Worm (Caenorhabditis elegans) whole organism, late embryonic: ENCODE data around the gene str-264.

Source experiments
- C08G9.2 ChIP-seq: sonication (generic microtip); optimal IDR thresholded peaks from 2 replicates; lab custom pipeline; 2016; ENCODE audit warnings: mild to moderate bottlenecking, missing genetic modification characterization, moderate library complexity, missing compliant biosample characterization
- K02D7.2 ChIP-seq: sonication (generic microtip); optimal IDR thresholded peaks from 2 replicates; lab custom pipeline; 2017; ENCODE audit warnings: mild to moderate bottlenecking, missing genetic modification characterization, missing compliant biosample characterization
- Y22D7AL.16 ChIP-seq: sonication (generic microtip); optimal IDR thresholded peaks from 2 replicates; lab custom pipeline; 2016; ENCODE audit warnings: missing genetic modification characterization, missing compliant biosample characterization
- ahr-1 ChIP-seq: sonication (generic microtip); optimal IDR thresholded peaks from 2 replicates; lab custom pipeline; 2016; ENCODE audit warnings: missing genetic modification characterization, missing compliant biosample characterization
- ama-1 ChIP-seq: fragments of 150-350 bp; optimal IDR thresholded peaks from 2 replicates; lab custom pipeline; 2014
- ceh-18 ChIP-seq: sonication (generic microtip); optimal IDR thresholded peaks from 2 replicates; lab custom pipeline; 2016; ENCODE audit warnings: missing genetic modification characterization, missing compliant biosample characterization
- ceh-19 ChIP-seq: fragments of 200-800 bp; sonication (Bioruptor generic); optimal IDR thresholded peaks from 2 replicates; lab custom pipeline; 2018; ENCODE audit warnings: mild to moderate bottlenecking, missing genetic modification characterization, missing compliant biosample characterization
- ceh-2 ChIP-seq: sonication (generic microtip); optimal IDR thresholded peaks from 2 replicates; lab custom pipeline; 2016; ENCODE audit warnings: missing genotype, missing genetic modification characterization, missing compliant biosample characterization
- ceh-24 ChIP-seq: sonication (generic microtip); optimal IDR thresholded peaks from 2 replicates; lab custom pipeline; 2016; ENCODE audit warnings: mild to moderate bottlenecking, missing genetic modification characterization, missing compliant biosample characterization
- ceh-30 ChIP-seq: fragments of 150-350 bp; optimal IDR thresholded peaks from 2 replicates; lab custom pipeline; 2014; ENCODE audit warnings: missing biosample characterization, missing genetic modification characterization
- ceh-31 ChIP-seq: sonication (generic microtip); optimal IDR thresholded peaks from 2 replicates; lab custom pipeline; 2016; ENCODE audit warnings: missing genetic modification characterization, missing compliant biosample characterization
- ceh-34 ChIP-seq: sonication (generic microtip); optimal IDR thresholded peaks from 2 replicates; lab custom pipeline; 2016; ENCODE audit warnings: mild to moderate bottlenecking, missing genetic modification characterization, missing compliant biosample characterization
- ceh-45 ChIP-seq: fragments of 200-800 bp; sonication (Bioruptor generic); IDR thresholded peaks from 2 replicates; pipeline ENCODE4 v1.3.6; 2022; ENCODE audit warnings: missing genetic modification reagents, missing genetic modification characterization, missing compliant biosample characterization
- ceh-48 ChIP-seq: sonication (generic microtip); optimal IDR thresholded peaks from 2 replicates; lab custom pipeline; 2016; ENCODE audit warnings: missing genetic modification characterization, inconsistent platforms, missing compliant biosample characterization
- ceh-6 ChIP-seq: fragments of 200-800 bp; sonication (Bioruptor generic); optimal IDR thresholded peaks from 2 replicates; lab custom pipeline; 2018; ENCODE audit warnings: mild to moderate bottlenecking, missing genetic modification characterization, missing compliant biosample characterization
- ceh-9 ChIP-seq: sonication (generic microtip); optimal IDR thresholded peaks from 2 replicates; lab custom pipeline; 2016; ENCODE audit warnings: mild to moderate bottlenecking, missing genetic modification characterization, inconsistent platforms, missing compliant biosample characterization
- che-1 ChIP-seq: sonication (generic microtip); optimal IDR thresholded peaks from 2 replicates; lab custom pipeline; 2016; ENCODE audit warnings: mild to moderate bottlenecking, missing genetic modification characterization, missing compliant biosample characterization
- dmd-4 ChIP-seq: sonication (generic microtip); optimal IDR thresholded peaks from 2 replicates; lab custom pipeline; 2016; ENCODE audit warnings: borderline replicate concordance, missing genetic modification characterization, missing compliant biosample characterization
- dve-1 ChIP-seq: sonication (generic microtip); optimal IDR thresholded peaks from 2 replicates; lab custom pipeline; 2017; ENCODE audit warnings: antibody characterized with exemption, mild to moderate bottlenecking, missing genetic modification characterization, missing compliant biosample characterization
- elt-2 ChIP-seq: sonication (generic microtip); optimal IDR thresholded peaks from 2 replicates; lab custom pipeline; 2016; ENCODE audit warnings: missing genetic modification reagents, missing genetic modification characterization, missing compliant biosample characterization
- ets-4 ChIP-seq: sonication (generic microtip); optimal IDR thresholded peaks from 2 replicates; lab custom pipeline; 2016; ENCODE audit warnings: missing genetic modification characterization, missing compliant biosample characterization
- eyg-1 ChIP-seq: sonication (generic microtip); optimal IDR thresholded peaks from 2 replicates; lab custom pipeline; 2016; ENCODE audit warnings: missing genotype, missing genetic modification characterization, missing compliant biosample characterization
- fkh-10 ChIP-seq: fragments of 150-350 bp; optimal IDR thresholded peaks from 2 replicates; lab custom pipeline; 2014; ENCODE audit warnings: missing biosample characterization, missing genetic modification reagents, missing genetic modification characterization
- gmeb-2 ChIP-seq: sonication (generic microtip); optimal IDR thresholded peaks from 2 replicates; lab custom pipeline; 2016; ENCODE audit warnings: missing genetic modification characterization, inconsistent platforms, missing compliant biosample characterization
- hlh-15 ChIP-seq: sonication (generic microtip); optimal IDR thresholded peaks from 2 replicates; lab custom pipeline; 2016; ENCODE audit warnings: missing genetic modification characterization, missing compliant biosample characterization
- hlh-30 ChIP-seq: sonication (generic microtip); optimal IDR thresholded peaks from 2 replicates; lab custom pipeline; 2017; ENCODE audit warnings: antibody characterized with exemption, missing genetic modification characterization, missing compliant biosample characterization; ENCODE audit not compliant: insufficient read depth
- hlh-6 ChIP-seq: sonication (generic microtip); optimal IDR thresholded peaks from 2 replicates; lab custom pipeline; 2016; ENCODE audit warnings: missing genotype, missing genetic modification characterization, missing compliant biosample characterization
- hlh-8 ChIP-seq: sonication (generic microtip); optimal IDR thresholded peaks from 2 replicates; lab custom pipeline; 2016; ENCODE audit warnings: missing genotype, missing genetic modification characterization, missing compliant biosample characterization
- lim-6 ChIP-seq: sonication (generic microtip); optimal IDR thresholded peaks from 2 replicates; lab custom pipeline; 2016; ENCODE audit warnings: missing genetic modification characterization, missing compliant biosample characterization
- madf-2 ChIP-seq: sonication (generic microtip); optimal IDR thresholded peaks from 2 replicates; lab custom pipeline; 2017; ENCODE audit warnings: missing genetic modification characterization, missing compliant biosample characterization
- nfya-1 ChIP-seq: sonication (generic microtip); optimal IDR thresholded peaks from 2 replicates; lab custom pipeline; 2017; ENCODE audit warnings: missing genetic modification characterization, mild to moderate bottlenecking, missing compliant biosample characterization, antibody characterized with exemption, moderate library complexity
- nhr-232 ChIP-seq: sonication (generic microtip); optimal IDR thresholded peaks from 2 replicates; lab custom pipeline; 2016; ENCODE audit warnings: missing genetic modification characterization, missing compliant biosample characterization
- npax-4 ChIP-seq: sonication (generic microtip); optimal IDR thresholded peaks from 2 replicates; lab custom pipeline; 2016; ENCODE audit warnings: missing genetic modification characterization, missing compliant biosample characterization
- pag-3 ChIP-seq: sonication (generic microtip); optimal IDR thresholded peaks from 2 replicates; lab custom pipeline; 2016; ENCODE audit warnings: missing compliant biosample characterization, missing genetic modification characterization, borderline replicate concordance
- pax-1 ChIP-seq: fragments of 150-350 bp; optimal IDR thresholded peaks from 2 replicates; lab custom pipeline; 2014; ENCODE audit warnings: missing biosample characterization, missing genetic modification characterization
- pha-4 ChIP-seq: fragments of 150-350 bp; optimal IDR thresholded peaks from 2 replicates; lab custom pipeline; 2018; ENCODE audit warnings: missing biosample characterization, missing genetic modification reagents, missing genetic modification characterization
- pqm-1 ChIP-seq: sonication (generic microtip); optimal IDR thresholded peaks from 2 replicates; lab custom pipeline; 2016; ENCODE audit warnings: missing genetic modification characterization, missing compliant biosample characterization
- pros-1 ChIP-seq: fragments of 150-350 bp; optimal IDR thresholded peaks from 2 replicates; lab custom pipeline; 2014; ENCODE audit warnings: missing biosample characterization, missing genetic modification reagents, missing genetic modification characterization
- ref-2 ChIP-seq: sonication (generic microtip); optimal IDR thresholded peaks from 2 replicates; lab custom pipeline; 2016; ENCODE audit warnings: missing genetic modification characterization, missing compliant biosample characterization
- rnt-1 ChIP-seq: sonication (generic microtip); optimal IDR thresholded peaks from 2 replicates; lab custom pipeline; 2016; ENCODE audit warnings: missing genetic modification characterization, missing compliant biosample characterization
- sdc-2 ChIP-seq: sonication (generic microtip); optimal IDR thresholded peaks from 2 replicates; lab custom pipeline; 2016; ENCODE audit warnings: missing genotype, missing genetic modification characterization, missing compliant biosample characterization
- sox-2 ChIP-seq: fragments of 200-800 bp; sonication (Bioruptor generic); IDR thresholded peaks from 2 replicates; pipeline ENCODE4 v1.3.6; 2022; ENCODE audit warnings: missing genetic modification reagents, missing genetic modification characterization, missing compliant biosample characterization
- sox-4 ChIP-seq: sonication (generic microtip); optimal IDR thresholded peaks from 2 replicates; lab custom pipeline; 2017; ENCODE audit warnings: mild to moderate bottlenecking, missing genetic modification characterization, inconsistent platforms, missing compliant biosample characterization
- tbx-2 ChIP-seq: sonication (generic microtip); optimal IDR thresholded peaks from 2 replicates; lab custom pipeline; 2016; ENCODE audit warnings: missing genetic modification characterization, missing compliant biosample characterization
- tbx-7 ChIP-seq: sonication (generic microtip); optimal IDR thresholded peaks from 2 replicates; lab custom pipeline; 2016; ENCODE audit warnings: missing genotype, missing genetic modification characterization, missing compliant biosample characterization
- ttx-3 ChIP-seq: sonication (generic microtip); optimal IDR thresholded peaks from 2 replicates; lab custom pipeline; 2016; ENCODE audit warnings: missing genetic modification reagents, missing genetic modification characterization, missing compliant biosample characterization
- unc-3 ChIP-seq, 2 experiments: fragments of 200-800 bp in 1 of 2; sonication (Bioruptor generic) in 1 of 2; sonication (generic microtip) in 1 of 2; conservative IDR thresholded peaks in 1 of 2; optimal IDR thresholded peaks in 1 of 2; 2 replicates each; pipeline versions ENCODE4 v1.3.6 to Lab custom; 2016 to 2022; ENCODE audit warnings: missing compliant biosample characterization in 2 of 2, missing genetic modification characterization in 2 of 2, missing genetic modification reagents in 1 of 2
- unc-55 ChIP-seq: sonication (generic microtip); optimal IDR thresholded peaks from 2 replicates; lab custom pipeline; 2017; ENCODE audit warnings: missing biosample characterization, missing genetic modification reagents, missing genetic modification characterization
- ztf-16 ChIP-seq: sonication (generic microtip); optimal IDR thresholded peaks from 2 replicates; lab custom pipeline; 2017; ENCODE audit warnings: missing genetic modification characterization, missing compliant biosample characterization

str-264 gene

ce11 chrV:15466017-15466416 lies 26.4 kb downstream of the str-264 start:
- TF ChIP-seq C08G9.2 (tag; lab: Kevin White, UChicago) = no peak
- no peak for TF ChIP-seq hlh-30 (tag; lab: Kevin White, UChicago)
- no peak for TF ChIP-seq ceh-31 (tag; lab: Kevin White, UChicago)
- TF ChIP-seq, all 69 proteins: peak for 0

ce11 chrV:15465032-15465727 lies 27.2 kb downstream of the str-264 start, which contains the start of gene pqn-71:
TSS of gene pqn-71 (plus strand) at chrV:15465677.
- TF ChIP-seq hlh-8 (tag; lab: Kevin White, UChicago) = peak; percentile 39
- peak; percentile 90 for TF ChIP-seq madf-2
- TF ChIP-seq ceh-34 (tag; lab: Kevin White, UChicago) = peak; percentile 86
- TF ChIP-seq C08G9.2 (tag; lab: Kevin White, UChicago) = peak; percentile 79
- peak; percentile 83 for TF ChIP-seq dve-1 (tag; lab: Kevin White, UChicago)
- TF ChIP-seq ceh-19 (GFP tag; lab: Kevin White, UChicago) = peak; percentile 84
- no peak for TF ChIP-seq ama-1
- TF ChIP-seq ceh-18 (tag; lab: Kevin White, UChicago) = peak; percentile 72
- TF ChIP-seq tbx-7 = peak; percentile 61
- TF ChIP-seq hlh-6 (tag; lab: Kevin White, UChicago) = peak; percentile 86
- TF ChIP-seq pha-4 (tag; lab: Kevin White, UChicago) = no peak
- TF ChIP-seq pax-1 = no peak
- TF ChIP-seq ahr-1 (tag; lab: Kevin White, UChicago) = peak; percentile 40
- TF ChIP-seq ceh-9 = peak; percentile 18
- peak; percentile 82 for TF ChIP-seq tbx-2 (tag; lab: Kevin White, UChicago)
- peak; percentile 73 for TF ChIP-seq ceh-45 (GFP tag; lab: Robert Waterston, UW)
- TF ChIP-seq ceh-6 (GFP tag; lab: Kevin White, UChicago) = peak; percentile 79
- peak; percentile 71 for TF ChIP-seq npax-4 (tag; lab: Kevin White, UChicago)
- peak; percentile 75 for TF ChIP-seq unc-3 (GFP tag; conservative IDR thresholded peaks at IDR 0.05; lab: Robert Waterston, UW)
- TF ChIP-seq unc-3 (tag; optimal IDR thresholded peaks at IDR 0.05; lab: Kevin White, UChicago) = peak; percentile 88
- TF ChIP-seq lim-6 (tag; lab: Kevin White, UChicago) = peak; percentile 72
- peak; percentile 77 for TF ChIP-seq sox-4 (tag; lab: Kevin White, UChicago)
- peak; percentile 87 for TF ChIP-seq pqm-1
- peak; percentile 60 for TF ChIP-seq ceh-30 (tag; lab: Kevin White, UChicago)
- peak; percentile 72 for TF ChIP-seq sox-2 (GFP tag; lab: Robert Waterston, UW)
- TF ChIP-seq dmd-4 = peak; percentile 93
- peak; percentile 30 for TF ChIP-seq pag-3 (tag; lab: Kevin White, UChicago)
- peak; percentile 71 for TF ChIP-seq ztf-16 (tag; lab: Kevin White, UChicago)
- peak; percentile 69 for TF ChIP-seq hlh-15
- TF ChIP-seq eyg-1 = peak; percentile 47
- peak; percentile 80 for TF ChIP-seq sdc-2 (tag; lab: Kevin White, UChicago)
- TF ChIP-seq ceh-2 (tag; lab: Kevin White, UChicago) = peak; percentile 64
- peak; percentile 66 for TF ChIP-seq ceh-24 (tag; lab: Kevin White, UChicago)
- TF ChIP-seq ref-2 (tag; lab: Kevin White, UChicago) = peak; percentile 79
- TF ChIP-seq fkh-10 (GFP tag; lab: Kevin White, UChicago) = no peak
- no peak for TF ChIP-seq unc-55 (GFP tag; lab: Kevin White, UChicago)
- peak; percentile 53 for TF ChIP-seq ceh-48
- TF ChIP-seq nhr-232 (tag; lab: Kevin White, UChicago) = peak; percentile 79
- peak; percentile 86 for TF ChIP-seq Y22D7AL.16 (tag; lab: Kevin White, UChicago)
- peak; percentile 91 for TF ChIP-seq elt-2 (tag; lab: Kevin White, UChicago)
- TF ChIP-seq ceh-31 (tag; lab: Kevin White, UChicago) = peak; percentile 61
- peak; percentile 86 for TF ChIP-seq gmeb-2 (tag; lab: Kevin White, UChicago)
- peak; percentile 77 for TF ChIP-seq nfya-1
- TF ChIP-seq pros-1 (tag; lab: Kevin White, UChicago) = peak; percentile 29
- TF ChIP-seq hlh-30 (tag; lab: Kevin White, UChicago) = peak; percentile 47
- peak; percentile 81 for TF ChIP-seq rnt-1 (tag; lab: Kevin White, UChicago)
- TF ChIP-seq ttx-3 = peak; percentile 84
- TF ChIP-seq K02D7.2 (tag; lab: Kevin White, UChicago) = peak; percentile 78
- TF ChIP-seq che-1 (tag; lab: Kevin White, UChicago) = peak; percentile 80
- TF ChIP-seq ets-4 (tag; lab: Kevin White, UChicago) = peak; percentile 34
